Worm (Caenorhabditis elegans) whole organism, early embryonic: ENCODE data around the gene srsx-34.

Source experiments
- aly-1 ChIP-seq: sonication (generic microtip); optimal IDR thresholded peaks from 2 replicates; lab custom pipeline; 2016; ENCODE audit warnings: missing genetic modification characterization, missing compliant biosample characterization
- ama-1 ChIP-seq: fragments of 150-350 bp; optimal IDR thresholded peaks from 2 replicates; lab custom pipeline; 2014
- ceh-13 ChIP-seq: fragments of 200-800 bp; sonication (Bioruptor generic); optimal IDR thresholded peaks from 2 replicates; lab custom pipeline; 2018; ENCODE audit warnings: mild to moderate bottlenecking, missing genetic modification characterization, missing compliant biosample characterization
- flt-1 ChIP-seq: fragments of 200-800 bp; sonication (Bioruptor generic); IDR thresholded peaks from 2 replicates; pipeline ENCODE4 v1.3.6; 2022; ENCODE audit warnings: missing genetic modification characterization, missing compliant biosample characterization
- tbx-11 ChIP-seq: fragments of 200-800 bp; sonication (Bioruptor generic); IDR thresholded peaks from 2 replicates; pipeline ENCODE4 v1.3.6; 2022; ENCODE audit warnings: missing genetic modification characterization, missing compliant biosample characterization
- tbx-37 ChIP-seq: fragments of 200-800 bp; sonication (Bioruptor generic); conservative IDR thresholded peaks from 2 replicates; pipeline ENCODE4 v1.3.6; 2022; ENCODE audit warnings: missing genetic modification reagents, missing genetic modification characterization, missing compliant biosample characterization
- tra-4 ChIP-seq: sonication (generic microtip); optimal IDR thresholded peaks from 2 replicates; lab custom pipeline; 2017; ENCODE audit warnings: missing genetic modification characterization, missing compliant biosample characterization

DNA sequence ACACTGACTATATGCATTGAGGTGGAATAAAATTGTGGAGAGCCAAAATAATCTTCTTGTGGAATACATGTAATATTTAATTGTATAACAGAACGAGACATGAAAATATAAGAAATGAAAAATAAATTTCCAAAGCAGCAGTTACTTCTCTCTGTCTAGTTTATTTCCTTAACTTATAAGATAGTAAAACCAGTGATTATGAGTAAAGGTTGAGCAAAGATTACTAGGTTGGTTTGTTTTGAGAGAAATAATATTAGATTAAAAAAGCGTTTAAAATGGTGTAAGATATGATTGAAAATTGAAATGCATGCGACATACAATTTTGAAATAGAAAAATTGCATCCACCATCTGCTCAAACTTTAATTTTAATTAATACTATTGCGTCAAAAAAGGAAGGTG is 22.0 kb upstream of the srsx-34 start, which contains the start of gene srh-201:
- TF ChIP-seq ama-1 (no peak), flt-1 (no peak), ceh-13 (GFP tag; lab: Kevin White, UChicago) (no peak), tra-4 (no peak), tbx-37 (GFP tag; lab: Robert Waterston, UW) (no peak), aly-1 (tag; lab: Kevin White, UChicago) (no peak), tbx-11 (no peak)
